Worm (Caenorhabditis elegans): ENCODE measurements around the gene rde-1.
A peak's percentile ranks its signal among the peaks of the same experiment; 100 is the strongest.

The rde-1 gene

DNA sequence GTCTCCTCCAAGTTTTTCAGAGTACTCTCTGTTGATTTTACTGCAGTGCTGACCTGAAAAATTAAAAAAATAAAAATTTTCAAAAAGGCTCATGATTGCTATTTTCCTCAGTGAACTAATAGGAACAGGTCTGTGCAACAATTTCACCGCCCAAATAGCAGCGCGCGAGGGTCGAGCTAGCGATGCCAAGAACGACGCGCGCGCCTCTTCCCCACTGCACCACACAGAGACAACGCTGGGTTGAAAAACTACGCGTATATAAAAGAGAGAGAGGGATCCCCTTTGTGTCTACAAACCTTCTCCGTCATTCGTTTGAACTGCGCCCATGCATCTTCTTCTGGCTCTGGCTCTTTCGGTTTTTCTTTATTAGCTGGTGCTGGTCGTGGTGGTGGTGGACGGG is 21.3 kb downstream of the rde-1 start (continued):
- TF ChIP-seq F37B4.10 (GFP tag; IDR thresholded peaks at IDR 0.05) (0 out of 2 replicates have a peak, but pooled peaks have one; percentile 65), lsl-1 (GFP tag; optimal IDR thresholded peaks at IDR 0.05) (peak; percentile 53), cebp-1 (GFP tag; IDR thresholded peaks at IDR 0.05) (no peak), cebp-1 (tag; optimal IDR thresholded peaks at IDR 0.05) (peak; percentile 83), nfyb-1 (GFP tag; IDR thresholded peaks at IDR 0.05) (peak; percentile 93), hmg-20 (GFP tag; IDR thresholded peaks at IDR 0.05) (peak; percentile 90), ztf-22 (GFP tag; optimal IDR thresholded peaks at IDR 0.05) (peak; percentile 75), akir-1 (GFP tag; optimal IDR thresholded peaks at IDR 0.05) (peak; percentile 64), madf-3 (GFP tag; IDR thresholded peaks at IDR 0.05) (peak; percentile 83), K12H6.12 (tag; optimal IDR thresholded peaks at IDR 0.05) (peak; percentile 80), nfya-1 (tag; optimal IDR thresholded peaks at IDR 0.05; ENCODE audit: borderline replicate concordance, insufficient read depth) (no peak), lag-1 (GFP tag; IDR thresholded peaks at IDR 0.05) (no peak), rpc-1 (optimal IDR thresholded peaks at IDR 0.05) (peak; percentile 99), rpc-1 (tag; optimal IDR thresholded peaks at IDR 0.05) (peak; percentile 99), dox-1 (GFP tag; IDR thresholded peaks at IDR 0.05) (peak; percentile 87), mel-28 (tag; optimal IDR thresholded peaks at IDR 0.05; ENCODE audit: borderline replicate concordance) (peak; percentile 45), ceh-58 (GFP tag; IDR thresholded peaks at IDR 0.05) (peak; percentile 95; the same call in 1 of the 2 replicates), ceh-100 (GFP tag; IDR thresholded peaks at IDR 0.05) (peak; percentile 76), ztf-26 (tag; optimal IDR thresholded peaks at IDR 0.05) (peak; percentile 75), nfya-2 (GFP tag; IDR thresholded peaks at IDR 0.05) (no peak), aptf-3 (GFP tag; IDR thresholded peaks at IDR 0.05) (0 out of 2 replicates have a peak, but pooled peaks have one; percentile 64), F39B2.1 (GFP tag; IDR thresholded peaks at IDR 0.05) (peak; percentile 47; the same call in 1 of the 2 replicates), F23B12.7 (tag; optimal IDR thresholded peaks at IDR 0.05; ENCODE audit: insufficient read depth) (peak; percentile 94), lin-35 (GFP tag; optimal IDR thresholded peaks at IDR 0.05) (peak in 2 of 3 experiments; percentile 35 to 70), atf-7 (tag; optimal IDR thresholded peaks at IDR 0.05) (peak; percentile 80), zfh-2 (GFP tag; conservative IDR thresholded peaks at IDR 0.05) (peak; percentile 92), lin-54 (GFP tag; optimal IDR thresholded peaks at IDR 0.05) (peak; percentile 81), nhr-90 (tag; optimal IDR thresholded peaks at IDR 0.05) (peak; percentile 97), F33H1.4 (GFP tag; IDR thresholded peaks at IDR 0.05) (0 out of 2 replicates have a peak, but pooled peaks have one; percentile 33), B0336.3 (GFP tag; IDR thresholded peaks at IDR 0.05) (peak; percentile 86), F57C9.4 (tag; optimal IDR thresholded peaks at IDR 0.05) (peak; percentile 20), bed-1 (GFP tag; IDR thresholded peaks at IDR 0.05) (peak; percentile 94), madf-6 (GFP tag; IDR thresholded peaks at IDR 0.05) (peak; percentile 71), let-526 (GFP tag; IDR thresholded peaks at IDR 0.05) (0 out of 2 replicates have a peak, but pooled peaks have one; percentile 34), F49E8.2 (tag; optimal IDR thresholded peaks at IDR 0.05; ENCODE audit: insufficient read depth) (peak; percentile 71), B0261.1 (tag; optimal IDR thresholded peaks at IDR 0.05) (peak; percentile 96), chd-7 (tag; optimal IDR thresholded peaks at IDR 0.05) (peak; percentile 95), xnd-1 (tag; optimal IDR thresholded peaks at IDR 0.05) (peak; percentile 16), ekl-4 (GFP tag; IDR thresholded peaks at IDR 0.05) (peak; percentile 82), hsf-1 (GFP tag; IDR thresholded peaks at IDR 0.05) (peak; percentile 76), snpc-1.1 (tag; optimal IDR thresholded peaks at IDR 0.05; ENCODE audit: insufficient read depth) (peak; percentile 65), ceh-27 (GFP tag; optimal IDR thresholded peaks at IDR 0.05) (peak; percentile 78), tbp1 (GFP tag; optimal IDR thresholded peaks at IDR 0.05) (peak; percentile 99), unc-130 (GFP tag; optimal IDR thresholded peaks at IDR 0.05) (peak; percentile 76)
